Fruit fly (Drosophila melanogaster): ENCODE data around the gene CG3457.

- TF ChIP-seq Myc (optimal IDR thresholded peaks at IDR 0.05) (no peak), insv (optimal IDR thresholded peaks at IDR 0.05) (no peak), h (optimal IDR thresholded peaks at IDR 0.05) (no peak)
These were observed 3.1 kb upstream of the CG3457 start, which contains the start of the genes Nmd3 and CG17776 for dm6 chrX:2184563-2184962.
